Worm (Caenorhabditis elegans): ENCODE data around the gene suox-1.

DNA sequence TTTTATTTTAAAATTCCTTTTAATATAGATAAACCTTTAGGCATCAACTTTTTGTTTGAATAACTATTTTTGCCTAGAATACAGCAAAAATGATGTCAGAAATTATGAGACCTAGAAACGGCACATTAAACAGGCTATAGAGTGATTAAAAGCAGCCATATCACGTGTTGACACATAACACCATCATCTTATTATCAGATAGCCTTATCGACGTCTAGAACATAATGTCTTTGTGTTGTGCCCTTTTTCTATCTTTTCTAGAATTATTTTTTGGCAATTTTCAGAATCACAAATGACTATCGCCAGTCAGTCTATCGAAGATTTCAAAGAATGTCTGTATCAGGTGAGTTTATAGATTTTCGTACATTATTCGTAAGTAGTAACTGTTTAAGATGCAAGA lies 3.2 kb upstream of the suox-1 start:
- TF ChIP-seq lin-13 (GFP tag; optimal IDR thresholded peaks at IDR 0.05) (no peak), unc-62 (GFP tag; optimal IDR thresholded peaks at IDR 0.05) (no peak), alr-1 (tag; optimal IDR thresholded peaks at IDR 0.05) (no peak), unc-55 (GFP tag; optimal IDR thresholded peaks at IDR 0.05) (no peak), dmd-4 (tag; optimal IDR thresholded peaks at IDR 0.05) (no peak), R02D3.7 (tag; optimal IDR thresholded peaks at IDR 0.05) (no peak)

Data from whole organism, L2 larva.